Worm (Caenorhabditis elegans) whole organism, L3 larva: Measurements from ENCODE around the gene C31H1.2.

ENCODE experiments used
- egl-27 ChIP-seq: sonication (generic microtip); optimal IDR thresholded peaks from 4 replicates; lab custom pipeline; 2017; ENCODE audit warnings: missing biosample characterization, missing genetic modification reagents, missing genetic modification characterization
- fkh-2 ChIP-seq: fragments of 150-350 bp; optimal IDR thresholded peaks from 2 replicates; lab custom pipeline; 2014; ENCODE audit warnings: missing biosample characterization, missing genetic modification reagents, missing genetic modification characterization
- unc-62 ChIP-seq: fragments of 150-350 bp; sonication (generic microtip); optimal IDR thresholded peaks from 4 replicates; lab custom pipeline; 2014; ENCODE audit warnings: missing biosample characterization, missing genetic modification reagents, missing genetic modification characterization
- ztf-4 ChIP-seq: fragments of 150-350 bp; optimal IDR thresholded peaks from 2 replicates; lab custom pipeline; 2014; ENCODE audit warnings: missing biosample characterization, missing genetic modification characterization

ce11 chrIV:5824493-5824892, 33.4 kb downstream of the C31H1.2 start, which contains the start of gene egal-1:
- TF ChIP-seq fkh-2 (tag; lab: Kevin White, UChicago), result no peak
- TF ChIP-seq egl-27, result no peak
- TF ChIP-seq unc-62 (GFP tag; lab: Kevin White, UChicago), result no peak
- no peak for TF ChIP-seq ztf-4 (tag; lab: Kevin White, UChicago)
